Worm (Caenorhabditis elegans) whole organism, L4 larva: ENCODE results near the gene lsy-13.
"Not testable (repeated sequence)": the region's sequence is repeated elsewhere in the genome, so short reads cannot be mapped to it uniquely, and the experiment has no call there.

ENCODE experiments used
- Y5F2A.4 ChIP-seq: fragments of 200-800 bp; sonication (Bioruptor generic); optimal IDR thresholded peaks from 2 replicates; lab custom pipeline; 2018; ENCODE audit warnings: mild to moderate bottlenecking, missing genetic modification characterization, missing compliant biosample characterization
- nhr-237 ChIP-seq: sonication (generic microtip); optimal IDR thresholded peaks from 2 replicates; lab custom pipeline; 2017; ENCODE audit warnings: missing biosample characterization, missing genetic modification characterization
- snpc-4 ChIP-seq: fragments of 150-350 bp; optimal IDR thresholded peaks from 2 replicates; lab custom pipeline; 2014; ENCODE audit warnings: missing biosample characterization, missing genetic modification characterization
- unc-62 ChIP-seq, 3 experiments: fragments of 150-350 bp in 1 of 3; sonication (generic microtip); optimal IDR thresholded peaks in 2 of 3; peaks in 1 of 3; 1 replicate in 1 of 3; 2 replicates in 2 of 3; lab custom pipeline; 2014 to 2017; ENCODE audit warnings: missing biosample characterization in 3 of 3, missing genetic modification characterization in 3 of 3, missing genetic modification reagents in 3 of 3, missing genotype in 1 of 3
- ztf-11 ChIP-seq: fragments of 150-350 bp; optimal IDR thresholded peaks from 2 replicates; lab custom pipeline; 2014; ENCODE audit warnings: missing biosample characterization, missing genetic modification characterization

- TF ChIP-seq snpc-4 (tag; lab: Kevin White, UChicago); nhr-237 (tag; lab: Kevin White, UChicago); ztf-11 (tag; lab: Kevin White, UChicago); unc-62 (GFP tag; optimal IDR thresholded peaks at IDR 0.05 in 1 of 2; lab: Kevin White, UChicago); unc-62 (tag; optimal IDR thresholded peaks at IDR 0.05; lab: Kevin White, UChicago); Y5F2A.4: not testable (repeated sequence)
Measured at ce11 chrIV:16818551-16818950, 45.1 kb upstream of the lsy-13 start.
